Worm (Caenorhabditis elegans) whole organism, midembryonic: ENCODE data around the gene lron-10.
A peak's percentile ranks its signal among the peaks of the same experiment; 100 is the strongest.

Experiments used
- T22C8.4 ChIP-seq: fragments of 200-800 bp; sonication (Bioruptor generic); IDR thresholded peaks from 2 replicates; pipeline ENCODE4 v1.3.6; 2022; ENCODE audit warnings: missing genetic modification characterization, missing compliant biosample characterization
- cog-1 ChIP-seq: sonication (generic microtip); optimal IDR thresholded peaks from 2 replicates; lab custom pipeline; 2016; ENCODE audit warnings: missing genetic modification characterization, missing compliant biosample characterization
- flt-1 ChIP-seq: fragments of 200-800 bp; sonication (Bioruptor generic); IDR thresholded peaks from 2 replicates; pipeline ENCODE4 v1.3.6; 2022; ENCODE audit warnings: missing genetic modification characterization, missing compliant biosample characterization
- klf-2 ChIP-seq: fragments of 200-800 bp; sonication (Bioruptor generic); conservative IDR thresholded peaks from 2 replicates; pipeline ENCODE4 v1.3.6; 2022; ENCODE audit warnings: missing genetic modification reagents, missing genetic modification characterization, missing compliant biosample characterization
- med-1 ChIP-seq: sonication (generic microtip); optimal IDR thresholded peaks from 2 replicates; lab custom pipeline; 2017; ENCODE audit warnings: missing genetic modification characterization, mild to moderate bottlenecking, missing compliant biosample characterization, antibody characterized with exemption, missing genetic modification reagents; ENCODE audit not compliant: insufficient read depth
- ref-1 ChIP-seq: fragments of 200-800 bp; sonication (Bioruptor generic); conservative IDR thresholded peaks from 2 replicates; pipeline ENCODE4 v1.3.6; 2022; ENCODE audit warnings: missing genetic modification reagents, missing genetic modification characterization, missing compliant biosample characterization
- tab-1 ChIP-seq: fragments of 200-800 bp; sonication (Bioruptor generic); IDR thresholded peaks from 2 replicates; pipeline ENCODE4 v1.3.6; 2022; ENCODE audit warnings: missing genetic modification characterization, missing compliant biosample characterization
- ztf-23 ChIP-seq: fragments of 200-800 bp; sonication (Bioruptor generic); IDR thresholded peaks from 2 replicates; pipeline ENCODE4 v1.3.6; 2022; ENCODE audit warnings: missing genetic modification reagents, missing genetic modification characterization, missing compliant biosample characterization
- ztf-29 ChIP-seq: fragments of 200-800 bp; sonication (Bioruptor generic); IDR thresholded peaks from 2 replicates; pipeline ENCODE4 v1.3.6; 2022; ENCODE audit warnings: missing genetic modification reagents, missing genetic modification characterization, missing compliant biosample characterization

Gene lron-10

DNA sequence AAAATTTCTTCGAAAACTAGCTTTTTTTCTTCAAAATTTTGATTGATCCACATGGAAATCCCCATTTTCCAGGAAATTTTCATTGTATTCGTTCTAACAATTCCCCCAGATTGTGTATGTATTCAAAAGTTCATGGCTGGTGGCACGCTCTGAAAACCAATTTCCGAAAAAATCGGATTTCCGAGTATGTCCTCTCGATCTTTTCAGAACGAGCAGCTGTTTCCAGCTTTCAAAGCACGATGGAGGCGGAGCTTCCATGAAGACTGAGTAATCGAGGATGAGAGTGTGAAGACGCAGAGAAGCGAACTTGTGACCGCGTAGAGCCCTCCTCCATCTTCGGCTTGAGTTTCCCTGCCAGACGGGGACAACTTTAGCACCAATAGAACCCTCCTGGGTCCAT, 16.8 kb downstream of the lron-10 start:
- TF ChIP-seq ztf-29 (GFP tag; lab: Robert Waterston, UW) (no peak), T22C8.4 (GFP tag; lab: Robert Waterston, UW) (no peak), med-1 (no peak), flt-1 (GFP tag; lab: Robert Waterston, UW) (no peak), ztf-23 (GFP tag; lab: Robert Waterston, UW) (no peak), ref-1 (GFP tag; lab: Robert Waterston, UW) (no peak), klf-2 (GFP tag; lab: Robert Waterston, UW) (no peak), cog-1 (tag; lab: Kevin White, UChicago) (no peak), tab-1 (no peak)

DNA sequence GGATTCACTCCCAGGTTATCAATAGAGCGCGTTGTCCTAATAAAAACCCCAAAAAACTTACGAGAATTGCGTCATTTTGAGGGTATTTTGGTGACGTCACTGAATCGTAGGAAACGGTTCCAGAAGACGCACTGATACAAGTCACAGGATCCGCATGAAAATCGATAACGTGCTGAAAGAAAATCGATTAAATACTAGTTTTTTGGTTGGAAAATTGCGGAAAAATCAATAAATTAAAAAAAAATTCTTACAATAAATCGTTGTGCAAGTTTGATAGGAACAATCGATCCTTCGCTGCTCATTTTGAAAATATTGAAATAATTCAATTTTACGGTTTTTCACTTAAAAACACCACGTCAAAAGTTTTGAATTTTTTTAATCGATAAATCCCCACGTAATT, 17.9 kb downstream of the lron-10 start, which contains the start of gene Y39A1A.2:
Gene Y39A1A.2, minus strand, starts transcription at position 319 of the 400 bp plus-strand sequence.
- no peak for TF ChIP-seq tab-1
- no peak for TF ChIP-seq med-1
- TF ChIP-seq ztf-29 (GFP tag; lab: Robert Waterston, UW) = no peak
- no peak for TF ChIP-seq cog-1 (tag; lab: Kevin White, UChicago)
- no peak for TF ChIP-seq flt-1 (GFP tag; lab: Robert Waterston, UW)
- peak; percentile 43; the same call in 1 of the 2 replicates for TF ChIP-seq T22C8.4 (GFP tag; lab: Robert Waterston, UW)

DNA sequence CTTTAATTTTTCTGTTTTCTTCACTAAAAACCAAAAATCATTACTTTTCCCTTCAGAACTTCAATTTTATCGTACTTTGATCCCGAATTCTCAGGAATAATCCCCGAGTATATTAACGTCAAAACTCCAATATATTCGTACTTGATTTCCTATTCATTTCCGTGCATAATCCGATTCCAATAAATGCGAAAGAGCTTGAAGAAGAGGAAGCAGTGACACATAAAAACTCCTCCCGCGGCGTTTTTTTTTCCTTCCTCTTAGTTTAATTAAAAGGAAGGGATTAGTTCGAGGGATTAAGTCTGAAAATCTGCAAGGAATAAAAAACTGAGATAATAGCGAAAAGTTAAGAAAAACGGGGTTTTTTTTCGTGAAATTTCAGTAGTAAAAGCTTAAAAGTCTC, 20.3 kb downstream of the lron-10 start:
- TF ChIP-seq flt-1 (GFP tag; lab: Robert Waterston, UW) (no peak), cog-1 (tag; lab: Kevin White, UChicago) (no peak), tab-1 (no peak), ztf-23 (GFP tag; lab: Robert Waterston, UW) (no peak), ztf-29 (GFP tag; lab: Robert Waterston, UW) (no peak), T22C8.4 (GFP tag; lab: Robert Waterston, UW) (no peak), ref-1 (GFP tag; lab: Robert Waterston, UW) (no peak), klf-2 (GFP tag; lab: Robert Waterston, UW) (no peak)

DNA sequence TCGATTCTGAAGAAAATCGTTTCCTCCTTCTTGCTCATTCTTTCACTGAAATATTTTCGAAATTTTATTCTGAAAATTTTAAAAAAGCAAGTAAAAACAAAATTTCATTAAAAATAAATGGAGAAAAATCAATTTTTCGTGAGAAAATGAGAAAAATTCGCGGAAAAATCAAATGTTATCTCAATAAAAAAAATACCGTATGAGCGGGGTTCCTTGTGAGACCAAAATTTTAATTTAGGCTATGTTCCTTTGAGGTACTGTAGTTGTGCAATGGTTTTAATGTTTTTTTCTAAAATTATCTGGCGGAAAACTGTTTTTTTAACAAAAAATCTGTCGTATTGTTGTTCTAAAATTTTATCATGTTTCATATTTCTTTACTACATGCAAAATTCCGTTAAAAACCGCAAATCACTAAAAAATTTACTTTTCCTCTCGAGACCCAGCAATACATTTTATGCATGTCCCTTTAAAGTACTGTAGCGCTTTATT, 21.0 kb downstream of the lron-10 start, which contains the start of gene epg-6:
Gene epg-6, minus strand, starts transcription at position 51 of the 489 bp plus-strand sequence.
- no peak for TF ChIP-seq klf-2 (GFP tag; lab: Robert Waterston, UW)
- no peak for TF ChIP-seq ztf-23 (GFP tag; lab: Robert Waterston, UW)
- no peak for TF ChIP-seq med-1
- no peak for TF ChIP-seq cog-1 (tag; lab: Kevin White, UChicago)
- TF ChIP-seq ref-1 (GFP tag; lab: Robert Waterston, UW) = no peak
- no peak for TF ChIP-seq T22C8.4 (GFP tag; lab: Robert Waterston, UW)
- TF ChIP-seq ztf-29 (GFP tag; lab: Robert Waterston, UW) = no peak
- TF ChIP-seq flt-1 (GFP tag; lab: Robert Waterston, UW) = no peak
- no peak for TF ChIP-seq tab-1

DNA sequence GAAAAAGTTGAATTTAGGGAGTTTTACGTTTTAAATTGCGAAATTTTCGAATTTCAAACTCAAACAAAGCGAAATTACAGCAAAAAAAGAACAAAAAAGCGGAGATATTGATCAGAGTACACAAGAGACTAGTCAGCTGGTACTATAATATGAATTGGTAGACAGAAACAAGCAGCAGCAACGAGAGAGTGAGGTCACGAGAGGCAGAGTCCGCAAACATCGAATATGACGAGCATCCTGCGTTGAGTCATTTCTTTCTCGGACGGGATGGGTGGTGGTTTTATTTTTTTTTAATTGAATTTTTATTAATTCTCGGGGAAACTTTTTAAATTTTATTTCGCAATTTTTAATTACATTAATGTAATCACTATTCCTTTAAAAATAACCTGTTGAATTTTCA, 21.5 kb downstream of the lron-10 start:
- no peak for TF ChIP-seq flt-1 (GFP tag; lab: Robert Waterston, UW)
- 0 out of 2 replicates have a peak, but pooled peaks have one; percentile 9 for TF ChIP-seq ztf-23 (GFP tag; lab: Robert Waterston, UW)

DNA sequence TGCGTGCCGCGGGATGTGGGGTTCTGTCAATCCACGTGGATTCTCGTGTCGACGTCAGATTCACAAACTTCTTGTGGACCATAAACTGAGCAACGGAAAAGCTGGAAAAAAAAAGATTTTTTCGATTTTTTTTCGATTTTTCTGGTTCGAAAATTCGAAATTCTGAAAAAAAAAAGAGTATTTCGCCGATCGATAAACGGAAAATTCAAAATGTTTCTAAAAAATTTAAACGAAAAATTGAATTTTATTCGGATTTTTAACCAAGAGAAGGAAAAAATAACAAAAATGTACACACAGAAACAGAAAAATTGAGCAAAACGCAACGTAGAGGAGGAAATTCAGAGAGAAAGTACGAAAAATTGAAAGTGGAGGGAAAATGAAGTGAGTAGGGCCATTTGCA, 24.8 kb downstream of the lron-10 start, which contains the start of gene Y39A1A.3:
Gene Y39A1A.3, minus strand, starts transcription at position 101 of the 400 bp plus-strand sequence.
- TF ChIP-seq ztf-29 (GFP tag; lab: Robert Waterston, UW) (no peak), ztf-23 (GFP tag; lab: Robert Waterston, UW) (no peak), flt-1 (GFP tag; lab: Robert Waterston, UW) (no peak), cog-1 (tag; lab: Kevin White, UChicago) (no peak), med-1 (no peak), ref-1 (GFP tag; lab: Robert Waterston, UW) (no peak), T22C8.4 (GFP tag; lab: Robert Waterston, UW) (no peak), tab-1 (no peak), klf-2 (GFP tag; lab: Robert Waterston, UW) (no peak)

DNA sequence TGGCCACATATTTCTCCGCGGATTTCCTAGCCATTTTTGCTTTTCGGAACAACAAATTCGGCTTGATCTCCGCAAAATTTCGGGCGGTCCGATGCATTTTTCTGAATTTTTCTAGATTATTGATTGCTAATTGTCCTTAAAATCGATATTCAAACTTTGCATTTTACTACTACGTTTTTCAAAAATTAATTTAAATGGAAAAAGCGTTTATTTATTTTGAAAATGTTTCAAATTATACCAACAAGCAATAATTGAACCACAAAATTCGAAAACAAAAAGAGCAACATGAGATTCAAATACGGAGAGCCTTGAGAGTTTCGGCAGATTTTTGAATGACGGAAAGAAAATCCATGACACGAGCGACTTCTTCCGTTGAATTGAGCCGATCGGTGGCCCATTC, 26.1 kb downstream of the lron-10 start, which contains the start of gene Y45F3A.9:
Gene Y45F3A.9, minus strand, starts transcription at position 101 of the 400 bp plus-strand sequence.
- TF ChIP-seq ztf-23 (GFP tag; lab: Robert Waterston, UW) = no peak
- TF ChIP-seq ztf-29 (GFP tag; lab: Robert Waterston, UW) = no peak
- no peak for TF ChIP-seq cog-1 (tag; lab: Kevin White, UChicago)
- TF ChIP-seq tab-1 = no peak
- TF ChIP-seq med-1 = no peak
- no peak for TF ChIP-seq T22C8.4 (GFP tag; lab: Robert Waterston, UW)
- no peak for TF ChIP-seq flt-1 (GFP tag; lab: Robert Waterston, UW)
- no peak for TF ChIP-seq klf-2 (GFP tag; lab: Robert Waterston, UW)
- no peak for TF ChIP-seq ref-1 (GFP tag; lab: Robert Waterston, UW)

DNA sequence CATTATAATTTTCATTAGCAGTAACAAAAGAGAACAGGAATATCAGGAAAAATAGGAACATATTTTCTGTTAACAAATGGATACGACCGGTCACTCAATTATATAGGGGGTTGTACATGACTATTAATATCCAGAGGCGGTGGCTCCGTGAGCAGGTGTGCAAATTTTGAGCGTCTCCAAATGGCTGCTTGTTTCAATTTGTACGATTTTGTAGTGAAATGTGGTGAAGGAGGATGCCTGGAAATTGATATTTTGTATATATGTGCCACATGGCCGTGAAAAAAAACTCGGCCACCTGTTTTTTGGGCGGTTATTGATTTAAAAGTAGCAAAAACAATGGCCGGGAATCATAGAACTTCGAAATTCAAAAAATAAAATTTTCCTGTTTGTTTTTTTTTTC, 28.4 kb downstream of the lron-10 start, which contains the start of gene Y45F3A.8:
Gene Y45F3A.8, minus strand, starts transcription at position 101 of the 400 bp plus-strand sequence.
- TF ChIP-seq flt-1 (GFP tag; lab: Robert Waterston, UW) (no peak), ztf-23 (GFP tag; lab: Robert Waterston, UW) (no peak), med-1 (no peak), tab-1 (no peak), ztf-29 (GFP tag; lab: Robert Waterston, UW) (no peak), ref-1 (GFP tag; lab: Robert Waterston, UW) (no peak), cog-1 (tag; lab: Kevin White, UChicago) (no peak)

DNA sequence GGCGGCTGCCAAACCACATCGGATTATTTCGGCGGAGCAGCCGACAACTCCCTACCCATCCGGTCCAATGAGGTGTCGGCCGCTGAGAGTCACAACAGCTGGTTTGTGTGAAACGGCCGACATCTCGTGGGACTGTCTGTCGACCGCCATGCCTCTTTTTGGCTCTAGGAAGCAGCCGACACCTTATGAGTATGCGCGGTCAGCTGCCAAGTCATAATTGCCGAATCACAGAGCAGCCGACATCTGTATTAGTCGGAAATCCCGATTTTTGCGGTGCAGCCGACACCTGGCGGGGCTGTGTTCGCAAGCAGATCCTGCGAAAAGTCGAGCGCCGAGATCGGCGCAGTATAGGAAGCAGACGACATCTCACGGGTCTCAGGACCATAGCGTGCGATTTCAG, 29.1 kb downstream of the lron-10 start:
- TF ChIP-seq flt-1 (GFP tag; lab: Robert Waterston, UW) (no peak), ztf-23 (GFP tag; lab: Robert Waterston, UW) (no peak), cog-1 (tag; lab: Kevin White, UChicago) (no peak), klf-2 (GFP tag; lab: Robert Waterston, UW) (no peak), T22C8.4 (GFP tag; lab: Robert Waterston, UW) (no peak), ztf-29 (GFP tag; lab: Robert Waterston, UW) (no peak), med-1 (no peak), ref-1 (GFP tag; lab: Robert Waterston, UW) (no peak), tab-1 (no peak)
